Worm (Caenorhabditis elegans): ENCODE measurements around the gene mdl-1.

ce11 chrX:6744978-6745377, 2.8 kb downstream of the mdl-1 start:
- no peak for TF ChIP-seq dao-5 (tag; optimal IDR thresholded peaks at IDR 0.05)
- peak; percentile 26 for TF ChIP-seq him-1 (tag; optimal IDR thresholded peaks at IDR 0.05)
- TF ChIP-seq W03F9.2 (tag; optimal IDR thresholded peaks at IDR 0.05): no peak
